Worm (Caenorhabditis elegans) whole organism, L4 larva: ENCODE measurements around the gene col-129.

ENCODE experiments used
- F26F4.8 ChIP-seq: fragments of 200-800 bp; sonication (Bioruptor generic); conservative IDR thresholded peaks from 2 replicates; pipeline ENCODE4 v1.3.6; 2022; ENCODE audit warnings: missing genetic modification characterization, missing compliant biosample characterization
- F37D6.2 ChIP-seq: sonication (generic microtip); optimal IDR thresholded peaks from 2 replicates; lab custom pipeline; 2016; ENCODE audit warnings: mild to moderate bottlenecking, missing genetic modification characterization, missing compliant biosample characterization
- T26A8.4 ChIP-seq: fragments of 200-800 bp; sonication (Bioruptor generic); IDR thresholded peaks from 2 replicates; pipeline ENCODE4 v1.3.6; 2022; ENCODE audit warnings: missing genetic modification characterization, missing compliant biosample characterization
- Y105C5A.15 ChIP-seq: fragments of 200-800 bp; sonication (Bioruptor generic); IDR thresholded peaks from 2 replicates; pipeline ENCODE4 v1.3.6; 2022; ENCODE audit warnings: missing genetic modification characterization, missing compliant biosample characterization
- Y48G9A.11 ChIP-seq: fragments of 200-800 bp; sonication (Bioruptor generic); IDR thresholded peaks from 2 replicates; pipeline ENCODE4 v1.3.6; 2022; ENCODE audit warnings: missing genetic modification reagents, missing genetic modification characterization, missing compliant biosample characterization
- Y5F2A.4 ChIP-seq: fragments of 200-800 bp; sonication (Bioruptor generic); optimal IDR thresholded peaks from 2 replicates; lab custom pipeline; 2018; ENCODE audit warnings: mild to moderate bottlenecking, missing genetic modification characterization, missing compliant biosample characterization
- aha-1 ChIP-seq: fragments of 150-350 bp; peaks from one replicate; lab custom pipeline; 2014; ENCODE audit warnings: missing biosample characterization, missing genetic modification characterization
- aly-2 ChIP-seq: sonication (generic microtip); optimal IDR thresholded peaks from 2 replicates; lab custom pipeline; 2018; ENCODE audit warnings: missing biosample characterization, missing genetic modification characterization
- ceh-20 ChIP-seq: fragments of 200-800 bp; sonication (Bioruptor generic); IDR thresholded peaks from 2 replicates; pipeline ENCODE4 v1.3.6; 2022; ENCODE audit warnings: missing genetic modification reagents, missing genetic modification characterization, missing compliant biosample characterization
- ces-1 ChIP-seq: fragments of 150-350 bp; sonication (generic microtip); optimal IDR thresholded peaks from 4 replicates; lab custom pipeline; 2014; ENCODE audit warnings: missing biosample characterization, missing genetic modification reagents, missing genetic modification characterization
- daf-16 ChIP-seq, 3 experiments: sonication (generic microtip); optimal IDR thresholded peaks; 2 replicates each; lab custom pipeline; 2016 to 2017; ENCODE audit warnings: missing genetic modification characterization in 3 of 3, missing genetic modification reagents in 3 of 3, mild to moderate bottlenecking in 2 of 3, missing compliant biosample characterization in 2 of 3, missing biosample characterization in 1 of 3, moderate library complexity in 1 of 3
- dpl-1 ChIP-seq: fragments of 150-350 bp; optimal IDR thresholded peaks from 2 replicates; lab custom pipeline; 2014; ENCODE audit warnings: missing biosample characterization, missing genetic modification reagents, missing genetic modification characterization
- duxl-1 ChIP-seq: sonication (generic microtip); optimal IDR thresholded peaks from 2 replicates; lab custom pipeline; 2016; ENCODE audit warnings: mild to moderate bottlenecking, missing genetic modification characterization, moderate library complexity, missing compliant biosample characterization; ENCODE audit not compliant: poor library complexity
- egl-27 ChIP-seq: sonication (generic microtip); optimal IDR thresholded peaks from 3 replicates; lab custom pipeline; 2017; ENCODE audit warnings: missing biosample characterization, missing genetic modification reagents, missing genetic modification characterization
- egl-43 ChIP-seq: fragments of 200-800 bp; sonication (Bioruptor generic); IDR thresholded peaks from 2 replicates; pipeline ENCODE4 v1.3.6; 2022; ENCODE audit warnings: missing genetic modification reagents, missing genetic modification characterization, missing compliant biosample characterization
- fos-1 ChIP-seq: fragments of 150-350 bp; optimal IDR thresholded peaks from 2 replicates; lab custom pipeline; 2014; ENCODE audit warnings: missing biosample characterization, missing genetic modification characterization
- gei-8 ChIP-seq: fragments of 200-800 bp; sonication (Bioruptor generic); optimal IDR thresholded peaks from 2 replicates; lab custom pipeline; 2018; ENCODE audit warnings: mild to moderate bottlenecking, missing genetic modification characterization, missing compliant biosample characterization
- hif-1 ChIP-seq, 2 experiments: sonication (generic microtip); optimal IDR thresholded peaks; 2 replicates each; lab custom pipeline; 2016 to 2017; ENCODE audit warnings: missing compliant biosample characterization in 2 of 2, missing genetic modification characterization in 2 of 2, missing genetic modification reagents in 2 of 2, missing genotype in 2 of 2, mild to moderate bottlenecking in 1 of 2
- hlh-11 ChIP-seq: fragments of 200-800 bp; sonication (Bioruptor generic); optimal IDR thresholded peaks from 2 replicates; lab custom pipeline; 2018; ENCODE audit warnings: mild to moderate bottlenecking, missing genetic modification characterization, missing compliant biosample characterization
- hmg-1.1 ChIP-seq: fragments of 200-800 bp; sonication (Bioruptor generic); IDR thresholded peaks from 2 replicates; pipeline ENCODE4 v1.3.6; 2022; ENCODE audit warnings: missing genetic modification reagents, missing genetic modification characterization, missing compliant biosample characterization
- lim-7 ChIP-seq: fragments of 200-800 bp; sonication (Bioruptor generic); IDR thresholded peaks from 2 replicates; pipeline ENCODE4 v1.3.6; 2022; ENCODE audit warnings: missing genetic modification characterization, missing compliant biosample characterization
- lin-13 ChIP-seq: fragments of 150-350 bp; optimal IDR thresholded peaks from 2 replicates; lab custom pipeline; 2014; ENCODE audit warnings: missing biosample characterization, missing genetic modification reagents, missing genetic modification characterization
- lin-15B ChIP-seq: fragments of 150-350 bp; sonication (generic microtip); optimal IDR thresholded peaks from 3 replicates; lab custom pipeline; 2014; ENCODE audit warnings: missing biosample characterization, missing genetic modification characterization
- lin-29 ChIP-seq: fragments of 200-800 bp; sonication (Bioruptor generic); IDR thresholded peaks from 2 replicates; pipeline ENCODE4 v1.3.6; 2022; ENCODE audit warnings: missing genetic modification reagents, missing genetic modification characterization, missing compliant biosample characterization
- lir-3 ChIP-seq: sonication (generic microtip); optimal IDR thresholded peaks from 2 replicates; lab custom pipeline; 2016; ENCODE audit warnings: mild to moderate bottlenecking, missing genetic modification characterization, missing compliant biosample characterization
- lsy-2 ChIP-seq, 2 experiments: fragments of 150-350 bp in 1 of 2; sonication (generic microtip) in 1 of 2; optimal IDR thresholded peaks; 2 replicates each; lab custom pipeline; 2014 to 2017; ENCODE audit warnings: missing biosample characterization in 2 of 2, missing genetic modification characterization in 2 of 2
- madf-9 ChIP-seq: fragments of 200-800 bp; sonication (Bioruptor generic); conservative IDR thresholded peaks from 2 replicates; pipeline ENCODE4 v1.3.6; 2022; ENCODE audit warnings: missing genetic modification reagents, missing genetic modification characterization, missing compliant biosample characterization
- mdl-1 ChIP-seq, 2 experiments: fragments of 150-350 bp in 1 of 2; sonication (generic microtip) in 1 of 2; optimal IDR thresholded peaks; 2 replicates each; lab custom pipeline; 2014 to 2017; ENCODE audit warnings: missing biosample characterization in 2 of 2, missing genetic modification characterization in 2 of 2
- mdt-29 ChIP-seq: fragments of 200-800 bp; sonication (Bioruptor generic); IDR thresholded peaks from 2 replicates; pipeline ENCODE4 v1.3.6; 2022; ENCODE audit warnings: missing genetic modification reagents, missing genetic modification characterization, missing compliant biosample characterization
- mxl-2 ChIP-seq: fragments of 200-800 bp; sonication (Bioruptor generic); conservative IDR thresholded peaks from 2 replicates; pipeline ENCODE4 v1.3.6; 2022; ENCODE audit warnings: missing genetic modification reagents, missing genetic modification characterization, missing compliant biosample characterization
- mxl-3 ChIP-seq: fragments of 200-800 bp; sonication (Bioruptor generic); optimal IDR thresholded peaks from 2 replicates; lab custom pipeline; 2018; ENCODE audit warnings: mild to moderate bottlenecking, missing genetic modification characterization, missing compliant biosample characterization
- nhr-10 ChIP-seq: fragments of 150-350 bp; optimal IDR thresholded peaks from 2 replicates; lab custom pipeline; 2014; ENCODE audit warnings: missing biosample characterization, missing genetic modification characterization
- nhr-102 ChIP-seq: sonication (generic microtip); optimal IDR thresholded peaks from 2 replicates; lab custom pipeline; 2016; ENCODE audit warnings: mild to moderate bottlenecking, missing genetic modification characterization, moderate library complexity, missing compliant biosample characterization
- nhr-11 ChIP-seq: fragments of 150-350 bp; optimal IDR thresholded peaks from 2 replicates; lab custom pipeline; 2014; ENCODE audit warnings: missing biosample characterization, missing genetic modification characterization
- nhr-111 ChIP-seq: fragments of 200-800 bp; sonication (Bioruptor generic); optimal IDR thresholded peaks from 2 replicates; lab custom pipeline; 2018; ENCODE audit warnings: mild to moderate bottlenecking, missing genetic modification characterization, missing compliant biosample characterization
- nhr-237 ChIP-seq: sonication (generic microtip); optimal IDR thresholded peaks from 2 replicates; lab custom pipeline; 2017; ENCODE audit warnings: missing biosample characterization, missing genetic modification characterization
- nhr-28 ChIP-seq: fragments of 150-350 bp; optimal IDR thresholded peaks from 2 replicates; lab custom pipeline; 2014; ENCODE audit warnings: missing biosample characterization, missing genetic modification characterization
- nhr-41 ChIP-seq: fragments of 200-800 bp; sonication (Bioruptor generic); IDR thresholded peaks from 2 replicates; pipeline ENCODE4 v1.3.6; 2022; ENCODE audit warnings: missing genetic modification reagents, missing genetic modification characterization, missing compliant biosample characterization
- nhr-76 ChIP-seq: fragments of 150-350 bp; optimal IDR thresholded peaks from 2 replicates; lab custom pipeline; 2014; ENCODE audit warnings: missing biosample characterization, missing genetic modification characterization
- saeg-2 ChIP-seq: fragments of 200-800 bp; sonication (Bioruptor generic); IDR thresholded peaks from 2 replicates; pipeline ENCODE4 v1.3.6; 2022; ENCODE audit warnings: missing genetic modification reagents, missing genetic modification characterization, missing compliant biosample characterization
- skn-1 ChIP-seq: fragments of 150-350 bp; optimal IDR thresholded peaks from 2 replicates; lab custom pipeline; 2014; ENCODE audit warnings: missing biosample characterization, missing genetic modification characterization
- snpc-1.2 ChIP-seq: fragments of 200-800 bp; sonication (Bioruptor generic); IDR thresholded peaks from 2 replicates; pipeline ENCODE4 v1.3.6; 2022; ENCODE audit warnings: missing genetic modification reagents, missing genetic modification characterization, missing compliant biosample characterization
- snpc-4 ChIP-seq: fragments of 150-350 bp; optimal IDR thresholded peaks from 2 replicates; lab custom pipeline; 2014; ENCODE audit warnings: missing biosample characterization, missing genetic modification characterization
- tag-97 ChIP-seq: fragments of 200-800 bp; sonication (Bioruptor generic); IDR thresholded peaks from 2 replicates; pipeline ENCODE4 v1.3.6; 2022; ENCODE audit warnings: missing genetic modification characterization, missing compliant biosample characterization
- tra-1 ChIP-seq: fragments of 200-800 bp; sonication (Bioruptor generic); IDR thresholded peaks from 2 replicates; pipeline ENCODE4 v1.3.6; 2022; ENCODE audit warnings: missing genetic modification reagents, missing genetic modification characterization, missing compliant biosample characterization
- unc-62 ChIP-seq, 3 experiments: fragments of 150-350 bp in 1 of 3; sonication (generic microtip); optimal IDR thresholded peaks in 2 of 3; peaks in 1 of 3; 1 replicate in 1 of 3; 2 replicates in 2 of 3; lab custom pipeline; 2014 to 2017; ENCODE audit warnings: missing biosample characterization in 3 of 3, missing genetic modification characterization in 3 of 3, missing genetic modification reagents in 3 of 3, missing genotype in 1 of 3
- vab-7 ChIP-seq: fragments of 200-800 bp; sonication (Bioruptor generic); IDR thresholded peaks from 2 replicates; pipeline ENCODE4 v1.3.6; 2022; ENCODE audit warnings: missing genetic modification reagents, missing genetic modification characterization, missing compliant biosample characterization
- zag-1 ChIP-seq: fragments of 150-350 bp; optimal IDR thresholded peaks from 2 replicates; lab custom pipeline; 2014; ENCODE audit warnings: missing biosample characterization, missing genetic modification characterization
- zfp-2 ChIP-seq: sonication (generic microtip); optimal IDR thresholded peaks from 2 replicates; lab custom pipeline; 2016; ENCODE audit warnings: mild to moderate bottlenecking, missing genetic modification characterization, missing compliant biosample characterization
- zip-2 ChIP-seq: fragments of 150-350 bp; optimal IDR thresholded peaks from 2 replicates; lab custom pipeline; 2014; ENCODE audit warnings: missing biosample characterization, missing genetic modification characterization
- ztf-7 ChIP-seq: fragments of 150-350 bp; optimal IDR thresholded peaks from 2 replicates; lab custom pipeline; 2014; ENCODE audit warnings: missing biosample characterization, missing genetic modification characterization

col-129 gene

ce11 chrIV:12086498-12086897, 23.7 kb downstream of the col-129 start:
- peak; percentile 82 for TF ChIP-seq lin-29 (GFP tag; lab: Robert Waterston, UW)
- peak; percentile 84 for TF ChIP-seq mxl-3 (GFP tag; lab: Kevin White, UChicago)
- no peak for TF ChIP-seq nhr-76 (tag; lab: Kevin White, UChicago)
- 0 out of 2 replicates have a peak, but pooled peaks have one; percentile 29 for TF ChIP-seq nhr-41 (GFP tag; lab: Robert Waterston, UW)
- peak; percentile 82 for TF ChIP-seq tra-1
- peak; percentile 98 for TF ChIP-seq egl-43
- TF ChIP-seq nhr-10: no peak
- peak; percentile 66 to 85 for TF ChIP-seq daf-16 (GFP tag; optimal IDR thresholded peaks at IDR 0.05; lab: Kevin White, UChicago)
- TF ChIP-seq daf-16 (tag; optimal IDR thresholded peaks at IDR 0.05; lab: Kevin White, UChicago): peak; percentile 64
- TF ChIP-seq mdl-1 (tag; optimal IDR thresholded peaks at IDR 0.05; lab: Kevin White, UChicago): peak in 1 of 2 experiments; percentile 43
- peak in 1 of 2 experiments; percentile 47 for TF ChIP-seq hif-1 (tag; optimal IDR thresholded peaks at IDR 0.05; lab: Kevin White, UChicago)
- peak; percentile 87 for TF ChIP-seq hmg-1.1 (GFP tag; lab: Robert Waterston, UW)
- peak; percentile 71 for TF ChIP-seq lir-3 (tag; lab: Kevin White, UChicago)
- TF ChIP-seq Y105C5A.15 (GFP tag; lab: Robert Waterston, UW): peak; percentile 94
- no peak for TF ChIP-seq ces-1
- TF ChIP-seq aha-1 (tag; lab: Kevin White, UChicago): peak; percentile 99
- peak; percentile 61 for TF ChIP-seq F37D6.2 (tag; lab: Kevin White, UChicago)
- peak; percentile 69; the same call in 1 of the 2 replicates for TF ChIP-seq madf-9 (GFP tag; lab: Robert Waterston, UW)
- peak; percentile 86 for TF ChIP-seq ceh-20 (GFP tag; lab: Robert Waterston, UW)
- TF ChIP-seq lsy-2 (tag; optimal IDR thresholded peaks at IDR 0.05; lab: Kevin White, UChicago): peak in 1 of 2 experiments; percentile 61
- peak; percentile 18; the same call in 1 of the 2 replicates for TF ChIP-seq mdt-29 (GFP tag; lab: Robert Waterston, UW)
- peak; percentile 84 for TF ChIP-seq nhr-102
- TF ChIP-seq Y5F2A.4 (GFP tag; lab: Kevin White, UChicago): peak; percentile 76
- TF ChIP-seq dpl-1 (GFP tag; lab: Kevin White, UChicago): peak; percentile 48
- TF ChIP-seq nhr-237 (tag; lab: Kevin White, UChicago): peak; percentile 17
- peak; percentile 77 for TF ChIP-seq lin-13 (GFP tag; lab: Kevin White, UChicago)
- TF ChIP-seq zip-2 (tag; lab: Kevin White, UChicago): peak; percentile 70
- no peak for TF ChIP-seq unc-62 (GFP tag; optimal IDR thresholded peaks at IDR 0.05 in 1 of 2; lab: Kevin White, UChicago)
- no peak for TF ChIP-seq unc-62 (tag; optimal IDR thresholded peaks at IDR 0.05; lab: Kevin White, UChicago)
- peak; percentile 88 for TF ChIP-seq gei-8 (GFP tag; lab: Kevin White, UChicago)
- TF ChIP-seq tag-97 (GFP tag; lab: Robert Waterston, UW): no peak
- TF ChIP-seq nhr-111 (GFP tag; lab: Kevin White, UChicago): peak; percentile 81
- TF ChIP-seq snpc-4: no peak
- TF ChIP-seq skn-1 (tag; lab: Kevin White, UChicago): no peak
- peak; percentile 84 for TF ChIP-seq T26A8.4 (GFP tag; lab: Robert Waterston, UW)
- peak; percentile 93 for TF ChIP-seq lim-7
- no peak for TF ChIP-seq egl-27 (tag; lab: Kevin White, UChicago)
- TF ChIP-seq hlh-11 (tag; lab: Kevin White, UChicago): peak; percentile 70
- peak; percentile 89 for TF ChIP-seq F26F4.8
- peak; percentile 86 for TF ChIP-seq Y48G9A.11
- no peak for TF ChIP-seq fos-1
- TF ChIP-seq nhr-11 (tag; lab: Kevin White, UChicago): no peak
- peak; percentile 66 for TF ChIP-seq mxl-2 (GFP tag; lab: Robert Waterston, UW)
- peak; percentile 60 for TF ChIP-seq zfp-2 (tag; lab: Kevin White, UChicago)
- TF ChIP-seq vab-7 (GFP tag; lab: Robert Waterston, UW): peak; percentile 95
- TF ChIP-seq zag-1: no peak
- peak; percentile 88 for TF ChIP-seq ztf-7
- peak; percentile 14 for TF ChIP-seq aly-2 (tag; lab: Kevin White, UChicago)
- TF ChIP-seq nhr-28 (tag; lab: Kevin White, UChicago): no peak
- peak; percentile 92 for TF ChIP-seq snpc-1.2 (GFP tag; lab: Robert Waterston, UW)
- no peak for TF ChIP-seq duxl-1
- TF ChIP-seq saeg-2 (GFP tag; lab: Robert Waterston, UW): peak; percentile 51; the same call in 1 of the 2 replicates
- no peak for TF ChIP-seq lin-15B
